Worm (Caenorhabditis elegans) whole organism, late embryonic: ENCODE results near the gene flp-9.

Experiments used
- C08G9.2 ChIP-seq: sonication (generic microtip); optimal IDR thresholded peaks from 2 replicates; lab custom pipeline; 2016; ENCODE audit warnings: mild to moderate bottlenecking, missing genetic modification characterization, moderate library complexity, missing compliant biosample characterization
- K02D7.2 ChIP-seq: sonication (generic microtip); optimal IDR thresholded peaks from 2 replicates; lab custom pipeline; 2017; ENCODE audit warnings: mild to moderate bottlenecking, missing genetic modification characterization, missing compliant biosample characterization
- K09A11.1 ChIP-seq: sonication (generic microtip); optimal IDR thresholded peaks from 2 replicates; lab custom pipeline; 2017; ENCODE audit warnings: antibody characterized with exemption, mild to moderate bottlenecking, missing genetic modification characterization, missing compliant biosample characterization; ENCODE audit not compliant: insufficient read depth
- T23F11.4 ChIP-seq: fragments of 200-800 bp; sonication (Bioruptor generic); optimal IDR thresholded peaks from 2 replicates; lab custom pipeline; 2018; ENCODE audit warnings: mild to moderate bottlenecking, missing genetic modification characterization, missing compliant biosample characterization
- Y22D7AL.16 ChIP-seq: sonication (generic microtip); optimal IDR thresholded peaks from 2 replicates; lab custom pipeline; 2016; ENCODE audit warnings: missing genetic modification characterization, missing compliant biosample characterization
- ceh-14 ChIP-seq: sonication (generic microtip); optimal IDR thresholded peaks from 2 replicates; lab custom pipeline; 2016; ENCODE audit warnings: missing genotype, missing genetic modification characterization, missing compliant biosample characterization
- ceh-18 ChIP-seq: sonication (generic microtip); optimal IDR thresholded peaks from 2 replicates; lab custom pipeline; 2016; ENCODE audit warnings: missing genetic modification characterization, missing compliant biosample characterization
- ceh-19 ChIP-seq: fragments of 200-800 bp; sonication (Bioruptor generic); optimal IDR thresholded peaks from 2 replicates; lab custom pipeline; 2018; ENCODE audit warnings: mild to moderate bottlenecking, missing genetic modification characterization, missing compliant biosample characterization
- ceh-2 ChIP-seq: sonication (generic microtip); optimal IDR thresholded peaks from 2 replicates; lab custom pipeline; 2016; ENCODE audit warnings: missing genotype, missing genetic modification characterization, missing compliant biosample characterization
- ceh-31 ChIP-seq: sonication (generic microtip); optimal IDR thresholded peaks from 2 replicates; lab custom pipeline; 2016; ENCODE audit warnings: missing genetic modification characterization, missing compliant biosample characterization
- ceh-34 ChIP-seq: sonication (generic microtip); optimal IDR thresholded peaks from 2 replicates; lab custom pipeline; 2016; ENCODE audit warnings: mild to moderate bottlenecking, missing genetic modification characterization, missing compliant biosample characterization
- ceh-45 ChIP-seq: fragments of 200-800 bp; sonication (Bioruptor generic); IDR thresholded peaks from 2 replicates; pipeline ENCODE4 v1.3.6; 2022; ENCODE audit warnings: missing genetic modification reagents, missing genetic modification characterization, missing compliant biosample characterization
- ceh-48 ChIP-seq: sonication (generic microtip); optimal IDR thresholded peaks from 2 replicates; lab custom pipeline; 2016; ENCODE audit warnings: missing genetic modification characterization, inconsistent platforms, missing compliant biosample characterization
- ceh-6 ChIP-seq: fragments of 200-800 bp; sonication (Bioruptor generic); optimal IDR thresholded peaks from 2 replicates; lab custom pipeline; 2018; ENCODE audit warnings: mild to moderate bottlenecking, missing genetic modification characterization, missing compliant biosample characterization
- dve-1 ChIP-seq: sonication (generic microtip); optimal IDR thresholded peaks from 2 replicates; lab custom pipeline; 2017; ENCODE audit warnings: antibody characterized with exemption, mild to moderate bottlenecking, missing genetic modification characterization, missing compliant biosample characterization
- eyg-1 ChIP-seq: sonication (generic microtip); optimal IDR thresholded peaks from 2 replicates; lab custom pipeline; 2016; ENCODE audit warnings: missing genotype, missing genetic modification characterization, missing compliant biosample characterization
- fkh-10 ChIP-seq: fragments of 150-350 bp; optimal IDR thresholded peaks from 2 replicates; lab custom pipeline; 2014; ENCODE audit warnings: missing biosample characterization, missing genetic modification reagents, missing genetic modification characterization
- hlh-15 ChIP-seq: sonication (generic microtip); optimal IDR thresholded peaks from 2 replicates; lab custom pipeline; 2016; ENCODE audit warnings: missing genetic modification characterization, missing compliant biosample characterization
- hlh-30 ChIP-seq: sonication (generic microtip); optimal IDR thresholded peaks from 2 replicates; lab custom pipeline; 2017; ENCODE audit warnings: antibody characterized with exemption, missing genetic modification characterization, missing compliant biosample characterization; ENCODE audit not compliant: insufficient read depth
- hlh-6 ChIP-seq: sonication (generic microtip); optimal IDR thresholded peaks from 2 replicates; lab custom pipeline; 2016; ENCODE audit warnings: missing genotype, missing genetic modification characterization, missing compliant biosample characterization
- hlh-8 ChIP-seq: sonication (generic microtip); optimal IDR thresholded peaks from 2 replicates; lab custom pipeline; 2016; ENCODE audit warnings: missing genotype, missing genetic modification characterization, missing compliant biosample characterization
- mec-3 ChIP-seq: sonication (generic microtip); optimal IDR thresholded peaks from 2 replicates; lab custom pipeline; 2016; ENCODE audit warnings: borderline replicate concordance, missing genetic modification characterization, missing compliant biosample characterization
- nfya-1 ChIP-seq: sonication (generic microtip); optimal IDR thresholded peaks from 2 replicates; lab custom pipeline; 2017; ENCODE audit warnings: missing genetic modification characterization, mild to moderate bottlenecking, missing compliant biosample characterization, antibody characterized with exemption, moderate library complexity
- nhr-11 ChIP-seq: fragments of 150-350 bp; optimal IDR thresholded peaks from 2 replicates; lab custom pipeline; 2014; ENCODE audit warnings: missing biosample characterization, missing genetic modification characterization
- npax-4 ChIP-seq: sonication (generic microtip); optimal IDR thresholded peaks from 2 replicates; lab custom pipeline; 2016; ENCODE audit warnings: missing genetic modification characterization, missing compliant biosample characterization
- pag-3 ChIP-seq: sonication (generic microtip); optimal IDR thresholded peaks from 2 replicates; lab custom pipeline; 2016; ENCODE audit warnings: missing compliant biosample characterization, missing genetic modification characterization, borderline replicate concordance
- pax-1 ChIP-seq: fragments of 150-350 bp; optimal IDR thresholded peaks from 2 replicates; lab custom pipeline; 2014; ENCODE audit warnings: missing biosample characterization, missing genetic modification characterization
- pha-2 ChIP-seq: sonication (generic microtip); optimal IDR thresholded peaks from 2 replicates; lab custom pipeline; 2017; ENCODE audit warnings: mild to moderate bottlenecking, missing genetic modification characterization, missing compliant biosample characterization
- pros-1 ChIP-seq: fragments of 150-350 bp; optimal IDR thresholded peaks from 2 replicates; lab custom pipeline; 2014; ENCODE audit warnings: missing biosample characterization, missing genetic modification reagents, missing genetic modification characterization
- rnt-1 ChIP-seq: sonication (generic microtip); optimal IDR thresholded peaks from 2 replicates; lab custom pipeline; 2016; ENCODE audit warnings: missing genetic modification characterization, missing compliant biosample characterization
- sox-2 ChIP-seq: fragments of 200-800 bp; sonication (Bioruptor generic); IDR thresholded peaks from 2 replicates; pipeline ENCODE4 v1.3.6; 2022; ENCODE audit warnings: missing genetic modification reagents, missing genetic modification characterization, missing compliant biosample characterization
- sox-4 ChIP-seq: sonication (generic microtip); optimal IDR thresholded peaks from 2 replicates; lab custom pipeline; 2017; ENCODE audit warnings: mild to moderate bottlenecking, missing genetic modification characterization, inconsistent platforms, missing compliant biosample characterization
- ttx-3 ChIP-seq: sonication (generic microtip); optimal IDR thresholded peaks from 2 replicates; lab custom pipeline; 2016; ENCODE audit warnings: missing genetic modification reagents, missing genetic modification characterization, missing compliant biosample characterization
- unc-3 ChIP-seq, 2 experiments: fragments of 200-800 bp in 1 of 2; sonication (Bioruptor generic) in 1 of 2; sonication (generic microtip) in 1 of 2; conservative IDR thresholded peaks in 1 of 2; optimal IDR thresholded peaks in 1 of 2; 2 replicates each; pipeline versions ENCODE4 v1.3.6 to Lab custom; 2016 to 2022; ENCODE audit warnings: missing compliant biosample characterization in 2 of 2, missing genetic modification characterization in 2 of 2, missing genetic modification reagents in 1 of 2
- unc-86 ChIP-seq: sonication (generic microtip); optimal IDR thresholded peaks from 2 replicates; lab custom pipeline; 2016; ENCODE audit warnings: missing genetic modification characterization, missing compliant biosample characterization
- zip-5 ChIP-seq: sonication (generic microtip); optimal IDR thresholded peaks from 2 replicates; lab custom pipeline; 2016; ENCODE audit warnings: missing genetic modification characterization, missing compliant biosample characterization
- ztf-16 ChIP-seq: sonication (generic microtip); optimal IDR thresholded peaks from 2 replicates; lab custom pipeline; 2017; ENCODE audit warnings: missing genetic modification characterization, missing compliant biosample characterization

flp-9 gene

DNA sequence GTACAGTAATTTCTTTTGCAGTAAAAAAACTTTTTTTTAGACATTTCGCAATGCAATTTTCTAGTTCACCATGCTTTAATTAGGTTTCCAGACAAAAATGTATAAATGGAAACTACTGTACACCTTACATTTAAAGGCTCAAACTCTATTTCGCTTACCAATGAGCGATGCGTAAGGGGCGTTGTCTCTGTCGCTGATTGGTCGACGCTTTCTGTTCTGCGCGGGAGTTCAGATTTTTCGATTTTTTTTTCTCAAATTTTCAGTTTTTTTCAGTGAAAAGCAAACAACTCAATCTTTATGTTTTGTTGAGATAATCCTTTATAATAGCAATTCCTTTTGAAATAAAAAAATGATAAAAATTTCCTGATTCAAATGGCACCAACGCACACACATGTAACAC is 3.2 kb downstream of the flp-9 start:
- no peak for TF ChIP-seq hlh-8 (tag; lab: Kevin White, UChicago)
- TF ChIP-seq nfya-1 (tag; lab: Kevin White, UChicago), result peak; percentile 60

DNA sequence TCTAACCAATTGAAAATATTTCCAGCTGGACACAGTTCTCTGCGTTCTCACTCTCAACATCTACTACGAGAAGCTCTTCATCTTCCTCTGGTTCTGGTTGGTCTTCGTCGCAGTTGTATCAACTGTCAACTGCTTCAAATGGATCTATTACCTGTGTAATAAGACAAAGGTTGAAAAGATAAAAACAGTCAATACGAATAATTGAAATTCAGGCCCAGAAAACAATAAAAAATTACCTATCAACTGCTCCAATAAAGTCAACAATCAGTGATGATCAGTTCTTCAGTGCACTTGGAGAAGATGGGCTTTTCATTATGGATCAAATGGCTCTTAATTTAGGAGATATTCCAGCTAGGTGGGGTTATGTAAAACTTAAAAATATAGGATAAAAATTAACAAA is 8.6 kb downstream of the flp-9 start:
- TF ChIP-seq fkh-10 (no peak), pag-3 (tag; lab: Kevin White, UChicago) (no peak), pha-2 (tag; lab: Kevin White, UChicago) (no peak), ceh-18 (tag; lab: Kevin White, UChicago) (no peak), ceh-31 (tag; lab: Kevin White, UChicago) (no peak), rnt-1 (tag; lab: Kevin White, UChicago) (no peak), ceh-34 (tag; lab: Kevin White, UChicago) (no peak), hlh-15 (tag; lab: Kevin White, UChicago) (no peak), hlh-6 (no peak), pax-1 (tag; lab: Kevin White, UChicago) (no peak), dve-1 (tag; lab: Kevin White, UChicago) (no peak), eyg-1 (tag; lab: Kevin White, UChicago) (no peak), ceh-14 (no peak), npax-4 (no peak), unc-3 (GFP tag; conservative IDR thresholded peaks at IDR 0.05; lab: Robert Waterston, UW) (no peak), unc-3 (tag; optimal IDR thresholded peaks at IDR 0.05; lab: Kevin White, UChicago) (no peak), zip-5 (tag; lab: Kevin White, UChicago) (no peak), sox-4 (tag; lab: Kevin White, UChicago) (no peak), sox-2 (no peak), ceh-2 (no peak), pros-1 (tag; lab: Kevin White, UChicago) (no peak)

DNA sequence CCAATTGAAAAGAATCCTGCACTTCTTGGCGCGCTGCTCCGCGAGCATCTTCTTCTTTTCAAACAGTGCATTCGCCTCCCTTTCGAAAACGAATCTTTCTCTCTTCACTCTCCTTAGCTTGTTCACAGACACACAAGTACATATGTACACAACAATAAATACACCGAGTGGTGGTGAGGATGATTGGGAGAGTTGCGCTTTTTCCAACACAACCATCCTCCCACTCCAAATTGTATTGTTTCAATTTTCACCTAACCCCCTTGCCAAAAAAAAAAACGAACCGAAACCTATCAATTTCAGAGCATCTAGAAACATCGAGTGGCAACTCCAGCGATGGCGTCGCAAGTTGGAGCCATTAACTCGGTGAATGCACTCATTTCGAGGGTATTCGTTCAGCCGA is 11.1 kb downstream of the flp-9 start, which contains the start of gene inx-6:
Gene inx-6, plus strand, starts transcription at position 301 of the 400 bp plus-strand sequence.
- TF ChIP-seq unc-86 (tag; lab: Kevin White, UChicago) (no peak), pros-1 (tag; lab: Kevin White, UChicago) (no peak), nhr-11 (tag; lab: Kevin White, UChicago) (no peak), hlh-6 (no peak), mec-3 (tag; lab: Kevin White, UChicago) (no peak), ceh-45 (GFP tag; lab: Robert Waterston, UW) (no peak), T23F11.4 (no peak)

DNA sequence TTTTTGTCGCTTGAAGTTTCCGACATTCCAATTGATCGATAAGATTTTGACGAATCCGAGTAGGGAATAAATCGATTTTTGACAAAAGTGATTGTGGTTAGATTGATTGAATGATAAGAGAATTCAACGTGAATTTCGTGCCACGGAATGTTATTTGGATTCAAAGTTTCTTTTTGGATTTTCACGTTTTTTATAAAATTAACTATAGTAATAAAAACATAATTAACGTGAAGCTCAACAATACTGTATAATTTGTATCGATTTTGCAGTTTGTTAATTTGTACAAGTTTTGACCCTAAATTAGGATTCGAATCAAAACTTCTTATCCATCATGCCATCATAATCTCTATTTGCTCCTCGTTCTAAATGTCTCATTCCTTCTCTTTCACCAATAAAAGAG is 12.7 kb downstream of the flp-9 start, which contains the start of gene C36H8.1:
Gene C36H8.1, minus strand, starts transcription at position 101 of the 400 bp plus-strand sequence.
- TF ChIP-seq ceh-19 (GFP tag; lab: Kevin White, UChicago) (no peak), C08G9.2 (tag; lab: Kevin White, UChicago) (no peak), K02D7.2 (no peak), ttx-3 (tag; lab: Kevin White, UChicago) (no peak), ceh-34 (tag; lab: Kevin White, UChicago) (no peak)

DNA sequence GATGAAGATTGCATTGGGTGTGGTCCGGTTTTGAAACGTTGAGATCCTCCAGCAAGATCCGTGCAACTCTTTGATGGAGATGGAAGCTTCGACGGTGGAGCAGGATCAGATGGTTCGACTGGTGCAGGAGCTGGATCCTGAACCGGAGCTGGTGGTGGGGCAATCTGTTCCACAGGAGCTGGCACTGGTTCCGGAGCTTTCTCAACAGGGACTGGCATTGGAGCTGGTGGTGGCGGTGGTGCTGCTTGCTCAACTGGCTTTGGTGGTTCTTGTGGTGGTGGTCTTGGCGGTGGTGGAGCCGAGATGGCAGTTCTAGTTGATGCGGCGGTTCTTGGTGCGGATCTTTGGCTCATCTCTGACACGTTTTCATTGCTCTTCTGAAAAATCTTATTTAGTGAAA is 13.7 kb downstream of the flp-9 start:
- TF ChIP-seq nhr-11 (tag; lab: Kevin White, UChicago) (no peak), ceh-14 (no peak), mec-3 (tag; lab: Kevin White, UChicago) (no peak), hlh-30 (tag; lab: Kevin White, UChicago) (no peak), sox-2 (no peak), K09A11.1 (tag; lab: Kevin White, UChicago) (no peak), ceh-19 (GFP tag; lab: Kevin White, UChicago) (no peak), Y22D7AL.16 (no peak), ztf-16 (tag; lab: Kevin White, UChicago) (no peak), pros-1 (tag; lab: Kevin White, UChicago) (no peak), ceh-48 (tag; lab: Kevin White, UChicago) (no peak), K02D7.2 (no peak), ceh-31 (tag; lab: Kevin White, UChicago) (no peak), nfya-1 (tag; lab: Kevin White, UChicago) (no peak), rnt-1 (tag; lab: Kevin White, UChicago) (no peak), ceh-6 (GFP tag; lab: Kevin White, UChicago) (no peak), ceh-45 (GFP tag; lab: Robert Waterston, UW) (no peak), C08G9.2 (tag; lab: Kevin White, UChicago) (no peak), T23F11.4 (no peak)
